Fruit fly (Drosophila melanogaster): ENCODE data around the gene Gtpx.

Gtpx gene

DNA sequence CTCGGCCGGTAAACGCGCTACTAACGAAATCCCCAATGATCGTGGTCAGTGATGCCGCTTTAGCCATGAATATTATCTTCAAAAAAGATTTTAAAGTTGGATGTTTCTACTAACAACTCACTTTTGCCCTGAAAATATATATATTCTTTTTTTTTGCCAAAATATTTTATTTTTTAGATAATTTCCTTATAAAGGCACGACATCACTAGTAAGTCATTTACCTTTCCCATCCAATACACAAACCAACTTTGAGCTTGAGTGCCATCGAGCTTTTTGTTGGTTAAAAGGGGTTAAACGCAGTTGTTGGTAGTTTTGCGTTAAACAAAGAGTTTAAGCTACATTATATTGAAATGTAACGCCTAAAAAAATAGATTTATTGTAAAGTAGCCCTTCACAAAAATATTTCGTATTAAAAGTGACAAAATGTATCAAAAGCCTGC, 23.0 kb upstream of the Gtpx start, which contains the start of gene CG14968:
Gene CG14968, minus strand, starts transcription at position 26 of the 440 bp plus-strand sequence.
- TF ChIP-seq fd59A (GFP tag; optimal IDR thresholded peaks at IDR 0.05) (peak; percentile 80), CG10631 (GFP tag; optimal IDR thresholded peaks at IDR 0.05) (peak; percentile 89), Sox15 (GFP tag; optimal IDR thresholded peaks at IDR 0.05) (peak; percentile 88), CG9139 (GFP tag; optimal IDR thresholded peaks at IDR 0.05) (peak; percentile 77), salr (GFP tag; optimal IDR thresholded peaks at IDR 0.05) (peak; percentile 79 to 80), Hr39 (GFP tag; optimal IDR thresholded peaks at IDR 0.05) (peak; percentile 84), dac (GFP tag; optimal IDR thresholded peaks at IDR 0.05) (peak; percentile 83), CG32006 (GFP tag; optimal IDR thresholded peaks at IDR 0.05) (peak; percentile 93), CG4318 (GFP tag; optimal IDR thresholded peaks at IDR 0.05) (peak; percentile 89), dsx (GFP tag; optimal IDR thresholded peaks at IDR 0.05; ENCODE audit: poor library complexity, severe bottlenecking) (peak; percentile 91), esn (GFP tag; optimal IDR thresholded peaks at IDR 0.05) (peak; percentile 95), ss (GFP tag; optimal IDR thresholded peaks at IDR 0.05) (peak; percentile 79 to 89), CG8119 (GFP tag; IDR thresholded peaks at IDR 0.05) (peak; percentile 97), svp (GFP tag) (peak; percentile 96), topi (GFP tag; optimal IDR thresholded peaks at IDR 0.05) (peak; percentile 97), lz (GFP tag; optimal IDR thresholded peaks at IDR 0.05) (peak; percentile 93), net (GFP tag; optimal IDR thresholded peaks at IDR 0.05) (peak; percentile 92), CG15336 (GFP tag; IDR thresholded peaks at IDR 0.05) (peak; percentile 97), CG6163 (GFP tag; IDR thresholded peaks at IDR 0.05) (peak; percentile 99), CG8632 (GFP tag; optimal IDR thresholded peaks at IDR 0.05) (peak; percentile 96), achi (GFP tag; optimal IDR thresholded peaks at IDR 0.05) (peak; percentile 95), vri (GFP tag; optimal IDR thresholded peaks at IDR 0.05) (peak; percentile 92), OdsH (GFP tag; optimal IDR thresholded peaks at IDR 0.05) (peak; percentile 97), spab (GFP tag; optimal IDR thresholded peaks at IDR 0.05) (peak; percentile 80), CG1621 (tag; optimal IDR thresholded peaks at IDR 0.05) (peak; percentile 67), Hr38 (GFP tag; optimal IDR thresholded peaks at IDR 0.05) (no peak), CG6792 (GFP tag; optimal IDR thresholded peaks at IDR 0.05) (peak; percentile 92), CG34406 (GFP tag; optimal IDR thresholded peaks at IDR 0.05) (peak; percentile 97), Eip78C (GFP tag) (peak; percentile 98), CG31627 (GFP tag; optimal IDR thresholded peaks at IDR 0.05) (peak; percentile 89), Blimp-1 (GFP tag; optimal IDR thresholded peaks at IDR 0.05) (peak; percentile 89), CG10669 (GFP tag; optimal IDR thresholded peaks at IDR 0.05) (peak; percentile 93), CG6854 (GFP tag; optimal IDR thresholded peaks at IDR 0.05) (peak; percentile 92), fd85E (GFP tag; optimal IDR thresholded peaks at IDR 0.05) (peak; percentile 86), Sox102F (GFP tag; optimal IDR thresholded peaks at IDR 0.05) (peak; percentile 93), Hr4 (GFP tag; optimal IDR thresholded peaks at IDR 0.05) (peak; percentile 88), Smox (GFP tag; optimal IDR thresholded peaks at IDR 0.05) (peak; percentile 95), CG16779 (tag; optimal IDR thresholded peaks at IDR 0.05) (peak; percentile 78), CG3032 (tag; optimal IDR thresholded peaks at IDR 0.05) (peak; percentile 88), CG7368 (GFP tag; optimal IDR thresholded peaks at IDR 0.05) (peak; percentile 91), CG6808 (GFP tag; optimal IDR thresholded peaks at IDR 0.05) (peak; percentile 76), Ets96B (tag; optimal IDR thresholded peaks at IDR 0.05) (peak; percentile 94), Eip75B (GFP tag; optimal IDR thresholded peaks at IDR 0.05) (peak; percentile 88), cyc (GFP tag; optimal IDR thresholded peaks at IDR 0.05) (peak; percentile 96), acj6 (GFP tag; optimal IDR thresholded peaks at IDR 0.05) (peak; percentile 95), eg (GFP tag; IDR thresholded peaks at IDR 0.05) (peak; percentile 97), CG3919 (GFP tag; optimal IDR thresholded peaks at IDR 0.05) (peak; percentile 97), fkh (GFP tag; optimal IDR thresholded peaks at IDR 0.05) (peak; percentile 31), CG11902 (GFP tag; optimal IDR thresholded peaks at IDR 0.05) (peak; percentile 93), CG8319 (GFP tag; optimal IDR thresholded peaks at IDR 0.05) (peak; percentile 91), CG6276 (GFP tag; optimal IDR thresholded peaks at IDR 0.05) (peak; percentile 93), CG11762 (GFP tag; optimal IDR thresholded peaks at IDR 0.05; ENCODE audit: insufficient read depth) (peak; percentile 88)
